Worm (Caenorhabditis elegans): Measurements from ENCODE around the gene C17C3.24.
A peak's percentile ranks its signal among the peaks of the same experiment; 100 is the strongest.

Gene C17C3.24

DNA sequence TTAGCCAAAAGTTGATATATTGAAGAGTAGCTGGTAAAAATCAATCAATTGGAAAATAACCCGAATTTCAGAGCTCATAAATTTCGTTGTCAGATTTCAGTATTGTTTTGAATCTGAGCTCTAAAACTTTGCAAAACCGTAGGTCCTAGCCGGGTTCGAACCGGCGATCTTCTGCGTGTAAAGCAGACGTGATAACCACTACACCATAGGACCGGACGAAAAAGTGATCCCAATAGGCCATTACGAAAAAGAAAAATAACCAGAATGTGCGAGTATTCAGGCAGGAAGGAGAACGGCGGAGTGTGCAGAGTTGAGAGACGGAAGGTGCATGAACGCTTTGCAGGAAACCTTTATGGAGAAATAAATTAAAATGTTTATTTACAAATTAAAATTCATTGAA is 35.5 kb upstream of the C17C3.24 start (continued):
- TF ChIP-seq lin-35 (GFP tag; optimal IDR thresholded peaks at IDR 0.05) (peak in 1 of 3 experiments; percentile 62), Y79H2A.3 (GFP tag; conservative IDR thresholded peaks at IDR 0.05) (no peak), pbrm-1 (GFP tag; IDR thresholded peaks at IDR 0.05) (no peak), Y67H2A.10 (GFP tag; conservative IDR thresholded peaks at IDR 0.05) (no peak), lag-1 (GFP tag; IDR thresholded peaks at IDR 0.05) (no peak), ama-1 (optimal IDR thresholded peaks at IDR 0.05) (no peak), ama-1 (GFP tag; optimal IDR thresholded peaks at IDR 0.05) (peak; percentile 9 to 73), hsf-1 (GFP tag; IDR thresholded peaks at IDR 0.05) (no peak), rpc-1 (optimal IDR thresholded peaks at IDR 0.05) (peak; percentile 80), rpc-1 (tag; optimal IDR thresholded peaks at IDR 0.05) (peak; percentile 88), attf-5 (GFP tag; optimal IDR thresholded peaks at IDR 0.05) (peak; percentile 30), unc-62 (GFP tag; optimal IDR thresholded peaks at IDR 0.05) (no peak), ceh-100 (GFP tag; IDR thresholded peaks at IDR 0.05) (peak; percentile 53; the same call in 1 of the 2 replicates), egl-44 (GFP tag; IDR thresholded peaks at IDR 0.05) (no peak), cebp-1 (GFP tag; IDR thresholded peaks at IDR 0.05) (no peak), cebp-1 (tag; optimal IDR thresholded peaks at IDR 0.05) (no peak), lsl-1 (GFP tag; optimal IDR thresholded peaks at IDR 0.05) (peak; percentile 8), F37B4.10 (GFP tag; IDR thresholded peaks at IDR 0.05) (no peak), fkh-3 (tag; optimal IDR thresholded peaks at IDR 0.05) (no peak), zim-3 (tag; optimal IDR thresholded peaks at IDR 0.05) (peak; percentile 35), hlh-26 (GFP tag; conservative IDR thresholded peaks at IDR 0.05) (no peak), pha-4 (tag; optimal IDR thresholded peaks at IDR 0.05) (no peak), hmg-20 (GFP tag; IDR thresholded peaks at IDR 0.05) (no peak), dpl-1 (GFP tag; optimal IDR thresholded peaks at IDR 0.05) (no peak), F55B11.4 (tag; optimal IDR thresholded peaks at IDR 0.05; ENCODE audit: borderline replicate concordance, insufficient read depth) (no peak), dox-1 (GFP tag; IDR thresholded peaks at IDR 0.05) (peak; percentile 71), ceh-79 (tag; optimal IDR thresholded peaks at IDR 0.05) (no peak), nhr-27 (tag; optimal IDR thresholded peaks at IDR 0.05) (no peak), Y53F4B.3 (GFP tag; IDR thresholded peaks at IDR 0.05) (0 out of 2 replicates have a peak, but pooled peaks have one; percentile 30), rcor-1 (GFP tag; IDR thresholded peaks at IDR 0.05) (no peak), ztf-26 (tag; optimal IDR thresholded peaks at IDR 0.05) (peak; percentile 7), tbx-9 (tag; optimal IDR thresholded peaks at IDR 0.05; ENCODE audit: borderline replicate concordance) (no peak), nhr-90 (tag; optimal IDR thresholded peaks at IDR 0.05) (peak; percentile 66), nfyb-1 (GFP tag; IDR thresholded peaks at IDR 0.05) (peak; percentile 72; the same call in 1 of the 2 replicates), akir-1 (GFP tag; optimal IDR thresholded peaks at IDR 0.05) (no peak), ccch-3 (GFP tag; optimal IDR thresholded peaks at IDR 0.05) (no peak), madf-8 (GFP tag; conservative IDR thresholded peaks at IDR 0.05) (no peak), atf-7 (tag; optimal IDR thresholded peaks at IDR 0.05) (no peak), sptf-2 (GFP tag; optimal IDR thresholded peaks at IDR 0.05) (no peak)

DNA sequence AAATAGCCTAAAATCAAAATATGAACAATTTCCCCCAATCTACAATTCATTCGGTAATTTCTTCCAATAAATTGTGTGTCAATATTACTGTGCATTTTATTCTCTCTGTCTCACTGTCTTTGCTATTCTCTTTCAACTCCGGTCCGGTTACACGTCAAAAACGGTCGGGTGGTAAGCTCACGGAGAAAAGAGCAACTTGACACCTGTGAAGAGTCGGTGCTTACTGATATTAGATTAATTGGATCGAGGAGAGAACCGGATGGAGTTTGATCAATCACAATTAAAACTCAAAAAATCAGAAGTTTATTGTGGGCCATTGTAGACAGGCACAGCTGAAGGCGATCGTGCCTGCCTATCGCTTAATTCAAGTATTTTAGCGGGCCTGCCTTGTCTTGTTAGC is 33.3 kb upstream of the C17C3.24 start:
- TF ChIP-seq F57A8.1 (GFP tag; optimal IDR thresholded peaks at IDR 0.05) = no peak
- TF ChIP-seq chd-7 (tag; optimal IDR thresholded peaks at IDR 0.05) = peak; percentile 70
- TF ChIP-seq repo-1 (tag; optimal IDR thresholded peaks at IDR 0.05) = peak; percentile 86
- peak; percentile 36; the same call in 1 of the 2 replicates for TF ChIP-seq pbrm-1 (GFP tag; IDR thresholded peaks at IDR 0.05)
- no peak for TF ChIP-seq let-526 (GFP tag; IDR thresholded peaks at IDR 0.05)
- TF ChIP-seq hlh-26 (GFP tag; conservative IDR thresholded peaks at IDR 0.05) = no peak
- no peak for TF ChIP-seq F57C9.4 (tag; optimal IDR thresholded peaks at IDR 0.05)
- no peak for TF ChIP-seq madf-10 (tag; optimal IDR thresholded peaks at IDR 0.05)
- TF ChIP-seq somi-1 (GFP tag; optimal IDR thresholded peaks at IDR 0.05) = no peak
- TF ChIP-seq gei-17 (GFP tag; optimal IDR thresholded peaks at IDR 0.05) = peak; percentile 55
- peak; percentile 67; the same call in 1 of the 2 replicates for TF ChIP-seq nfyb-1 (GFP tag; IDR thresholded peaks at IDR 0.05)
- no peak for TF ChIP-seq ceh-58 (GFP tag; IDR thresholded peaks at IDR 0.05)
- peak; percentile 38; the same call in 1 of the 2 replicates for TF ChIP-seq mcd-1 (GFP tag; IDR thresholded peaks at IDR 0.05)
- no peak for TF ChIP-seq C17E4.6 (GFP tag; IDR thresholded peaks at IDR 0.05)
- no peak for TF ChIP-seq nfya-1 (tag; optimal IDR thresholded peaks at IDR 0.05; ENCODE audit: borderline replicate concordance, insufficient read depth)
- TF ChIP-seq F10E7.11 (tag; optimal IDR thresholded peaks at IDR 0.05) = no peak

Measured in whole organism, young adult.